Fruit fly (Drosophila melanogaster) whole organism, embryonic: ENCODE results near the gene SerRS-m.

Source experiments
- CG11398 ChIP-seq: fragments of 200-800 bp; sonication (Bioruptor generic); optimal IDR thresholded peaks from 2 replicates; lab custom pipeline; 2016; ENCODE audit warnings: missing biosample characterization, missing genetic modification characterization
- CG12769 ChIP-seq: fragments of 200-800 bp; sonication (Bioruptor generic); optimal IDR thresholded peaks from 2 replicates; lab custom pipeline; 2019; ENCODE audit warnings: missing biosample characterization, mild to moderate bottlenecking, missing genetic modification characterization, moderate library complexity
- CG13296 ChIP-seq: fragments of 200-800 bp; sonication (Bioruptor generic); optimal IDR thresholded peaks from 3 replicates; lab custom pipeline; 2018; ENCODE audit warnings: missing biosample characterization, mild to moderate bottlenecking, missing genetic modification characterization
- CG17385 ChIP-seq: fragments of 200-800 bp; sonication (Bioruptor generic); optimal IDR thresholded peaks from 3 replicates; lab custom pipeline; 2018; ENCODE audit warnings: missing biosample characterization, mild to moderate bottlenecking, missing genetic modification characterization
- CG18011 ChIP-seq: fragments of 200-800 bp; sonication (Bioruptor generic); optimal IDR thresholded peaks from 2 replicates; lab custom pipeline; 2017; ENCODE audit warnings: missing biosample characterization, missing genetic modification characterization, mild to moderate bottlenecking, moderate library complexity, missing genotype
- CG18262 ChIP-seq: fragments of 200-800 bp; optimal IDR thresholded peaks from 3 replicates; lab custom pipeline; 2019; ENCODE audit warnings: missing biosample characterization, mild to moderate bottlenecking, missing genetic modification characterization, moderate library complexity
- CG18599 ChIP-seq: fragments of 200-800 bp; sonication (Bioruptor generic); optimal IDR thresholded peaks from 3 replicates; lab custom pipeline; 2017; ENCODE audit warnings: missing biosample characterization, missing genetic modification characterization, mild to moderate bottlenecking, moderate library complexity, missing genetic modification reagents
- CG31388 ChIP-seq: fragments of 200-800 bp; sonication (Bioruptor generic); optimal IDR thresholded peaks from 2 replicates; lab custom pipeline; 2016; ENCODE audit warnings: missing biosample characterization, missing genetic modification characterization
- CG32532 ChIP-seq: fragments of 200-800 bp; sonication (Bioruptor generic); IDR thresholded peaks from 2 replicates; pipeline ENCODE4 v1.3.6; 2022; ENCODE audit warnings: missing biosample characterization, missing genetic modification characterization
- CG3281 ChIP-seq: fragments of 200-800 bp; sonication (Bioruptor generic); optimal IDR thresholded peaks from 3 replicates; lab custom pipeline; 2017; ENCODE audit warnings: missing biosample characterization, mild to moderate bottlenecking, missing genetic modification characterization
- CG34376 ChIP-seq: fragments of 200-800 bp; sonication (Bioruptor generic); optimal IDR thresholded peaks from 2 replicates; lab custom pipeline; 2018; ENCODE audit warnings: missing biosample characterization, mild to moderate bottlenecking, missing genetic modification characterization
- CG43689 ChIP-seq: fragments of 200-800 bp; sonication (Bioruptor generic); IDR thresholded peaks from 2 replicates; pipeline ENCODE4 v1.3.6; 2022; ENCODE audit warnings: missing biosample characterization, missing genetic modification characterization
- CG4730 ChIP-seq: fragments of 200-800 bp; sonication (Bioruptor generic); IDR thresholded peaks from 2 replicates; pipeline ENCODE4 v1.3.6; 2022; ENCODE audit warnings: missing biosample characterization, missing genetic modification characterization
- CG6254 ChIP-seq: fragments of 200-800 bp; sonication (Bioruptor generic); optimal IDR thresholded peaks from 3 replicates; lab custom pipeline; 2017; ENCODE audit warnings: mild to moderate bottlenecking, missing biosample characterization, missing genetic modification reagents, missing genetic modification characterization
- CkIIα-i1 ChIP-seq: fragments of 200-800 bp; sonication (Bioruptor generic); IDR thresholded peaks from 2 replicates; pipeline ENCODE4 v1.3.6; 2022; ENCODE audit warnings: missing biosample characterization, missing genetic modification characterization
- E2f2 ChIP-seq: fragments of 200-800 bp; sonication (Bioruptor generic); IDR thresholded peaks from 2 replicates; pipeline ENCODE4 v1.3.6; 2022; ENCODE audit warnings: missing biosample characterization, missing genetic modification characterization
- HmgZ ChIP-seq: fragments of 200-800 bp; sonication (Bioruptor generic); optimal IDR thresholded peaks from 2 replicates; lab custom pipeline; 2018; ENCODE audit warnings: missing biosample characterization, mild to moderate bottlenecking, missing genetic modification characterization
- Hmr ChIP-seq: fragments of 200-800 bp; sonication (Bioruptor generic); optimal IDR thresholded peaks from 3 replicates; lab custom pipeline; 2017; ENCODE audit warnings: mild to moderate bottlenecking, missing biosample characterization, missing genetic modification reagents, missing genetic modification characterization
- Kr ChIP-seq: fragments of 200-800 bp; sonication (Bioruptor generic); optimal IDR thresholded peaks from 2 replicates; lab custom pipeline; 2017; ENCODE audit warnings: missing biosample characterization, mild to moderate bottlenecking, missing genetic modification characterization
- Med ChIP-seq: fragments of 200-800 bp; sonication (Bioruptor generic); peaks from one replicate; lab custom pipeline; 2016; ENCODE audit warnings: missing biosample characterization, missing genetic modification characterization, mild to moderate bottlenecking, inconsistent platforms, moderate library complexity
- Nf-YA ChIP-seq: fragments of 200-800 bp; sonication (Bioruptor generic); IDR thresholded peaks from 2 replicates; pipeline ENCODE4 v1.3.6; 2022; ENCODE audit warnings: missing biosample characterization, missing genetic modification characterization
- Opbp ChIP-seq: fragments of 200-800 bp; sonication (Bioruptor generic); IDR thresholded peaks from 3 replicates; pipeline ENCODE4 v1.3.6; 2022; ENCODE audit warnings: missing biosample characterization, missing genetic modification characterization; ENCODE audit not compliant: partially characterized antibody
- Pdp1 ChIP-seq, 2 experiments: fragments of 200-800 bp; sonication (Bioruptor generic); optimal IDR thresholded peaks; 3 replicates each; lab custom pipeline; 2016; ENCODE audit warnings: missing biosample characterization in 2 of 2, missing genetic modification characterization in 2 of 2, mild to moderate bottlenecking in 1 of 2, moderate library complexity in 1 of 2
- Side ChIP-seq: fragments of 200-800 bp; sonication (Bioruptor generic); optimal IDR thresholded peaks from 2 replicates; lab custom pipeline; 2016; ENCODE audit warnings: missing biosample characterization, missing genetic modification characterization
- az2 ChIP-seq: fragments of 200-800 bp; sonication (Bioruptor generic); optimal IDR thresholded peaks from 3 replicates; lab custom pipeline; 2016; ENCODE audit warnings: missing biosample characterization, missing genetic modification characterization
- bsh ChIP-seq, 2 experiments: fragments of 200-800 bp; sonication (Bioruptor generic); optimal IDR thresholded peaks; 2 replicates each; lab custom pipeline; 2017 to 2018; ENCODE audit warnings: mild to moderate bottlenecking in 2 of 2, missing biosample characterization in 2 of 2, missing genetic modification characterization in 2 of 2, moderate library complexity in 1 of 2
- cas ChIP-seq: fragments of 200-800 bp; sonication (Bioruptor generic); IDR thresholded peaks from 2 replicates; pipeline ENCODE4 v1.3.6; 2022; ENCODE audit warnings: missing biosample characterization, missing genetic modification characterization
- cg ChIP-seq: fragments of 200-800 bp; sonication (Bioruptor generic); optimal IDR thresholded peaks from 3 replicates; lab custom pipeline; 2019; ENCODE audit warnings: missing biosample characterization, mild to moderate bottlenecking, missing genetic modification characterization, moderate library complexity
- dpn ChIP-seq, 2 experiments: fragments of 200-800 bp; sonication (Bioruptor generic); optimal IDR thresholded peaks; 3 replicates each; lab custom pipeline; 2016; ENCODE audit warnings: missing biosample characterization in 2 of 2, missing genetic modification characterization in 2 of 2
- esg ChIP-seq: fragments of 200-800 bp; sonication (Bioruptor generic); conservative IDR thresholded peaks from 2 replicates; pipeline ENCODE4 v1.3.6; 2022; ENCODE audit warnings: missing biosample characterization, missing genetic modification characterization
- ewg ChIP-seq: fragments of 200-800 bp; sonication (Bioruptor generic); optimal IDR thresholded peaks from 3 replicates; lab custom pipeline; 2017; ENCODE audit warnings: mild to moderate bottlenecking, missing biosample characterization, missing genetic modification reagents, missing genetic modification characterization
- exex ChIP-seq: fragments of 200-800 bp; sonication (Bioruptor generic); optimal IDR thresholded peaks from 4 replicates; lab custom pipeline; 2018; ENCODE audit warnings: missing biosample characterization, mild to moderate bottlenecking, missing genetic modification characterization, moderate library complexity
- grn ChIP-seq: fragments of 200-800 bp; sonication (Bioruptor generic); optimal IDR thresholded peaks from 3 replicates; lab custom pipeline; 2017; ENCODE audit warnings: missing biosample characterization, missing genetic modification characterization
- her ChIP-seq: fragments of 200-800 bp; sonication (Bioruptor generic); optimal IDR thresholded peaks from 2 replicates; lab custom pipeline; 2016; ENCODE audit warnings: missing biosample characterization, missing genetic modification characterization
- kni ChIP-seq: fragments of 200-800 bp; sonication (Bioruptor generic); optimal IDR thresholded peaks from 3 replicates; lab custom pipeline; 2017; ENCODE audit warnings: mild to moderate bottlenecking, missing biosample characterization, missing genetic modification reagents, missing genetic modification characterization
- lbe ChIP-seq: fragments of 200-800 bp; sonication (Bioruptor generic); optimal IDR thresholded peaks from 2 replicates; lab custom pipeline; 2016; ENCODE audit warnings: missing biosample characterization, mild to moderate bottlenecking, missing genetic modification characterization
- mirr ChIP-seq: fragments of 200-800 bp; sonication (Bioruptor generic); optimal IDR thresholded peaks from 3 replicates; lab custom pipeline; 2018; ENCODE audit warnings: missing biosample characterization, mild to moderate bottlenecking, missing genetic modification characterization
- nau ChIP-seq: fragments of 200-800 bp; sonication (Bioruptor generic); optimal IDR thresholded peaks from 3 replicates; lab custom pipeline; 2017; ENCODE audit warnings: missing biosample characterization, mild to moderate bottlenecking, missing genetic modification characterization, missing genetic modification reagents
- onecut ChIP-seq: fragments of 200-800 bp; sonication (Bioruptor generic); IDR thresholded peaks from 2 replicates; pipeline ENCODE4 v1.3.6; 2022; ENCODE audit warnings: missing biosample characterization, missing genetic modification characterization
- pros ChIP-seq: fragments of 200-800 bp; sonication (Bioruptor generic); optimal IDR thresholded peaks from 3 replicates; lab custom pipeline; 2019; ENCODE audit warnings: missing biosample characterization, mild to moderate bottlenecking, missing genetic modification characterization, moderate library complexity
- pum ChIP-seq: fragments of 200-800 bp; sonication (Bioruptor generic); optimal IDR thresholded peaks from 2 replicates; lab custom pipeline; 2016; ENCODE audit warnings: missing biosample characterization, missing genetic modification characterization
- salm ChIP-seq: fragments of 200-800 bp; sonication (Bioruptor generic); optimal IDR thresholded peaks from 2 replicates; lab custom pipeline; 2018; ENCODE audit warnings: missing biosample characterization, mild to moderate bottlenecking, missing genetic modification characterization
- shn ChIP-seq: fragments of 200-800 bp; sonication (Bioruptor generic); optimal IDR thresholded peaks from 3 replicates; lab custom pipeline; 2016; ENCODE audit warnings: missing biosample characterization, missing genetic modification characterization
- slou ChIP-seq: fragments of 200-800 bp; sonication (Bioruptor generic); optimal IDR thresholded peaks from 3 replicates; lab custom pipeline; 2016; ENCODE audit warnings: missing biosample characterization, missing genetic modification characterization
- slp2 ChIP-seq: fragments of 200-800 bp; sonication (Bioruptor generic); optimal IDR thresholded peaks from 2 replicates; lab custom pipeline; 2016; ENCODE audit warnings: missing biosample characterization, missing genetic modification characterization
- sug ChIP-seq: fragments of 200-800 bp; optimal IDR thresholded peaks from 2 replicates; lab custom pipeline; 2019; ENCODE audit warnings: missing biosample characterization, mild to moderate bottlenecking, missing genetic modification characterization, moderate library complexity
- yki ChIP-seq: fragments of >200 bp; optimal IDR thresholded peaks from 3 replicates; lab custom pipeline; 2018

The SerRS-m gene

DNA sequence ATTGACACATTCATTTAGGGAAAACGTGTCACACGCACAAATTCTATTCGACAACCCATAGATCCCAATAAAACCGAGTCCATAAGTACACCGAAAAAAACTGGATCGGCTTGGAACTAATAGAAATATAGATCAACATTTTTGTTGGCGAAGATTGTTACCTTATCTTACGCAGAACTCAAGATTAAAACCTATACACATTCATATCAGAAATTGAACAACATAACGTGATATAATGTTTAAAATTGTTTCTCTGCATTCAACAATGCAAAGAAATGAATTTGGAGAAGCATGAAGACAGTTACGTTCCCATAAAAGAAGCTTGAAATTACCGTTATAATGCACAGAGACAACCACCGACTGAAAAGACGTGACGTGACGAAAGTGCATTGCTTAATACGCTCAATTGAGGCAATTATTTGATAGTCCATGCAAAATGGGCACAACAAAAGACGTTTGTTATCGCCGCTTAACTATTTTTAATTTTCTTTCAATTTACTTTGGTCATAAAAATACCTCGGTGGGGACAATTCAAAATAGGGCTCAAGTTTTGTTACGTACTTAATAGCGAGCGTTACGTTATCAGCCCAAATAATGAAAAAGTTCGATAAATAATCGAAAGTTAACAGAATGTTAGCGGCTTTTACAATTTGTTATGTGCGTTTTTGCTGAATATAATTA, at the start of gene SerRS-m (continued):
- TF ChIP-seq E2f2 (GFP tag; lab: Robert Waterston, UW) (peak; percentile 35), onecut (GFP tag; lab: Robert Waterston, UW) (no peak), slou (GFP tag; lab: Kevin White, UChicago) (no peak), pum (GFP tag; lab: Kevin White, UChicago) (no peak), dpn (GFP tag; optimal IDR thresholded peaks at IDR 0.05; lab: Kevin White, UChicago) (peak in 1 of 2 experiments; percentile 7)

DNA sequence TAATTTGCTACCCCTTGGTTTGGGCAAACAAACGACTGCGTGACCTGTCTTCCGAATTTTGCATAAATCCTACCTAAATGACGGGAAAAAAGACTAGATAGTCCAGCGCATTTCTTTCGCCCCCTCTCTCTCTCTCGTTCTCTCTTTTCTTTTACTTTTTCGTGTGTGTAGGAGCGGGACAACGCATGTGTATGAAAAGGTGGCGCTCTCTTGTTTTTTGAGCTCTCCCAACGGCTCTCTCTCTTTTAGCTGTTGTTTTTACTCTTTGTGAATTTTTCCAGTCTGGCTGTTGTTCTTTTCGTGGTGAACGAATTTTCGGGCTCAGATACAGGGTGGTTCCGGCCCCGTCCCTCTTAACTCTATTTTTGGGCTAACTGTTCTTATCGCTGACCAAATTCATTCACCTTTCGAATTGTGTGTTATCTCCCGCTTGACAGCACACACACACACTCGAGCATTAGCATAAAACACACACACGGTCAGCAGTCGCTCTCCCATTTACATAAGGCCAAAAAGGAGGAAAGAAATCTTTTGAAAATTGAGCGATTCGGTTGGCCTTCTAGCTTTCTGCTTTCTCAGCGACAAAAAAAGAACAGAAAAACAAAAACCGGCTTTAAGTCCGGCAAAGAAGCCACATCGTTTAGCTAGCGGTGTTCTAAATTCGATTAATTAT, 48.8 kb upstream of the SerRS-m start:
- TF ChIP-seq Med (GFP tag; lab: Kevin White, UChicago) (peak; percentile 12), CG18262 (tag; lab: Kevin White, UChicago) (no peak), exex (peak; percentile 10), CG17385 (GFP tag; lab: Kevin White, UChicago) (peak; percentile 17), esg (GFP tag; lab: Robert Waterston, UW) (no peak), CG32532 (GFP tag; lab: Robert Waterston, UW) (no peak), cg (GFP tag; lab: Kevin White, UChicago) (peak; percentile 61), CG31388 (GFP tag; lab: Kevin White, UChicago) (no peak), grn (GFP tag; lab: Kevin White, UChicago) (peak; percentile 23), ewg (no peak), Pdp1 (GFP tag; optimal IDR thresholded peaks at IDR 0.05; lab: Kevin White, UChicago) (peak in 1 of 2 experiments; percentile 54), CG6254 (GFP tag; lab: Kevin White, UChicago) (peak; percentile 99), CG3281 (GFP tag; lab: Kevin White, UChicago) (peak; percentile 12), CkIIα-i1 (GFP tag; lab: Robert Waterston, UW) (no peak), sug (tag; lab: Kevin White, UChicago) (peak; percentile 33), az2 (no peak), CG43689 (GFP tag; lab: Robert Waterston, UW) (no peak), bsh (GFP tag; optimal IDR thresholded peaks at IDR 0.05; lab: Kevin White, UChicago) (peak in 1 of 2 experiments; percentile 31), CG11398 (no peak), CG34376 (peak; percentile 38), lbe (GFP tag; lab: Kevin White, UChicago) (peak; percentile 54), Hmr (GFP tag; lab: Kevin White, UChicago) (peak; percentile 23), CG13296 (GFP tag; lab: Kevin White, UChicago) (peak; percentile 28), pros (GFP tag; lab: Kevin White, UChicago) (peak; percentile 91), mirr (GFP tag; lab: Kevin White, UChicago) (peak; percentile 16), kni (GFP tag; lab: Kevin White, UChicago) (peak; percentile 47), cas (GFP tag; lab: Robert Waterston, UW) (no peak), her (no peak), salm (tag; lab: Kevin White, UChicago) (peak; percentile 10), Side (no peak), Kr (GFP tag; lab: Kevin White, UChicago) (peak; percentile 20), yki (lab: Kevin White, UChicago) (peak; percentile 71), CG4730 (GFP tag; lab: Robert Waterston, UW) (no peak), nau (no peak), Opbp (no peak), slp2 (no peak), CG18011 (GFP tag; lab: Kevin White, UChicago) (no peak), shn (GFP tag; lab: Kevin White, UChicago) (no peak), Nf-YA (GFP tag; lab: Robert Waterston, UW) (no peak), CG18599 (peak; percentile 44), HmgZ (tag; lab: Kevin White, UChicago) (peak; percentile 59), CG12769 (tag; lab: Kevin White, UChicago) (peak; percentile 63)
